Worm (Caenorhabditis elegans) whole organism, L3 larva: ENCODE data around the gene srx-38.

Experiments used
- ama-1 ChIP-seq: fragments of 150-350 bp; optimal IDR thresholded peaks from 2 replicates; lab custom pipeline; 2018
- ceh-28 ChIP-seq: fragments of 150-350 bp; optimal IDR thresholded peaks from 2 replicates; lab custom pipeline; 2014; ENCODE audit warnings: missing biosample characterization, missing genetic modification reagents, missing genetic modification characterization
- ceh-82 ChIP-seq: fragments of 150-350 bp; optimal IDR thresholded peaks from 2 replicates; lab custom pipeline; 2014; ENCODE audit warnings: missing biosample characterization, missing genetic modification characterization
- ceh-9 ChIP-seq: sonication (generic microtip); optimal IDR thresholded peaks from 2 replicates; lab custom pipeline; 2018; ENCODE audit warnings: missing biosample characterization, missing genetic modification characterization
- daf-12 ChIP-seq: fragments of 150-350 bp; optimal IDR thresholded peaks from 2 replicates; lab custom pipeline; 2014; ENCODE audit warnings: missing biosample characterization, missing genetic modification reagents, missing genetic modification characterization
- egl-27 ChIP-seq: sonication (generic microtip); optimal IDR thresholded peaks from 4 replicates; lab custom pipeline; 2017; ENCODE audit warnings: missing biosample characterization, missing genetic modification reagents, missing genetic modification characterization
- egl-5 ChIP-seq: fragments of 150-350 bp; optimal IDR thresholded peaks from 2 replicates; lab custom pipeline; 2017; ENCODE audit warnings: missing biosample characterization, missing genetic modification reagents, missing genetic modification characterization, inconsistent platforms
- elt-2 ChIP-seq: sonication (generic microtip); optimal IDR thresholded peaks from 2 replicates; lab custom pipeline; 2016; ENCODE audit warnings: missing genetic modification reagents, mild to moderate bottlenecking, missing genetic modification characterization, missing compliant biosample characterization
- elt-3 ChIP-seq, 3 experiments: fragments of 150-350 bp in 1 of 3; sonication (generic microtip) in 2 of 3; optimal IDR thresholded peaks; 2 replicates in 2 of 3; 4 replicates in 1 of 3; lab custom pipeline; 2014 to 2017; ENCODE audit warnings: missing biosample characterization in 3 of 3, missing genetic modification characterization in 3 of 3
- eor-1 ChIP-seq, 2 experiments: fragments of 150-350 bp; optimal IDR thresholded peaks; 2 replicates each; lab custom pipeline; 2014 to 2018; ENCODE audit warnings: missing biosample characterization in 2 of 2, missing genetic modification characterization in 2 of 2
- fkh-10 ChIP-seq: sonication (generic microtip); optimal IDR thresholded peaks from 2 replicates; lab custom pipeline; 2017; ENCODE audit warnings: missing biosample characterization, missing genetic modification reagents, missing genetic modification characterization
- fkh-2 ChIP-seq: fragments of 150-350 bp; optimal IDR thresholded peaks from 2 replicates; lab custom pipeline; 2014; ENCODE audit warnings: missing biosample characterization, missing genetic modification reagents, missing genetic modification characterization
- fos-1 ChIP-seq: fragments of 150-350 bp; optimal IDR thresholded peaks from 2 replicates; lab custom pipeline; 2014; ENCODE audit warnings: missing biosample characterization, missing genetic modification characterization
- jun-1 ChIP-seq: fragments of 150-350 bp; optimal IDR thresholded peaks from 2 replicates; lab custom pipeline; 2014; ENCODE audit warnings: missing biosample characterization, missing genetic modification reagents, missing genetic modification characterization
- lin-15B ChIP-seq: fragments of 150-350 bp; optimal IDR thresholded peaks from 2 replicates; lab custom pipeline; 2014; ENCODE audit warnings: missing biosample characterization, missing genetic modification characterization
- lin-39 ChIP-seq: fragments of 150-350 bp; optimal IDR thresholded peaks from 2 replicates; lab custom pipeline; 2018; ENCODE audit warnings: missing biosample characterization, missing genetic modification reagents, missing genetic modification characterization
- mml-1 ChIP-seq: fragments of 150-350 bp; sonication (generic microtip); optimal IDR thresholded peaks from 3 replicates; lab custom pipeline; 2014; ENCODE audit warnings: missing biosample characterization, missing genetic modification characterization
- nfya-1 ChIP-seq: sonication (generic microtip); optimal IDR thresholded peaks from 2 replicates; lab custom pipeline; 2017; ENCODE audit warnings: missing genetic modification characterization, mild to moderate bottlenecking, missing compliant biosample characterization, antibody characterized with exemption, moderate library complexity; ENCODE audit not compliant: insufficient read depth
- nhr-12 ChIP-seq: fragments of 150-350 bp; optimal IDR thresholded peaks from 2 replicates; lab custom pipeline; 2014; ENCODE audit warnings: missing biosample characterization, missing genetic modification characterization
- nhr-23 ChIP-seq: fragments of 150-350 bp; optimal IDR thresholded peaks from 2 replicates; lab custom pipeline; 2014; ENCODE audit warnings: missing biosample characterization, missing genetic modification reagents, missing genetic modification characterization
- nhr-43 ChIP-seq: sonication (generic microtip); optimal IDR thresholded peaks from 2 replicates; lab custom pipeline; 2016; ENCODE audit warnings: mild to moderate bottlenecking, missing genetic modification characterization, missing compliant biosample characterization; ENCODE audit not compliant: poor library complexity, severe bottlenecking
- nhr-67 ChIP-seq: fragments of 150-350 bp; optimal IDR thresholded peaks from 2 replicates; lab custom pipeline; 2014; ENCODE audit warnings: missing biosample characterization, missing genetic modification characterization
- nhr-76 ChIP-seq: fragments of 150-350 bp; sonication (generic microtip); optimal IDR thresholded peaks from 5 replicates; lab custom pipeline; 2014; ENCODE audit warnings: missing biosample characterization, missing genetic modification characterization
- nhr-77 ChIP-seq: fragments of 150-350 bp; optimal IDR thresholded peaks from 2 replicates; lab custom pipeline; 2014; ENCODE audit warnings: missing biosample characterization, missing genetic modification characterization
- pha-4 ChIP-seq: fragments of 150-350 bp; optimal IDR thresholded peaks from 2 replicates; lab custom pipeline; 2014; ENCODE audit warnings: missing biosample characterization, missing genetic modification reagents, missing genetic modification characterization
- pqm-1 ChIP-seq: fragments of 150-350 bp; optimal IDR thresholded peaks from 2 replicates; lab custom pipeline; 2017; ENCODE audit warnings: missing biosample characterization, missing genetic modification characterization, inconsistent platforms
- sea-2 ChIP-seq: fragments of 150-350 bp; sonication (generic microtip); optimal IDR thresholded peaks from 4 replicates; lab custom pipeline; 2014; ENCODE audit warnings: missing biosample characterization, missing genetic modification reagents, missing genetic modification characterization
- snpc-4 ChIP-seq: fragments of 150-350 bp; optimal IDR thresholded peaks from 2 replicates; lab custom pipeline; 2014; ENCODE audit warnings: missing biosample characterization, missing genetic modification characterization
- tbx-2 ChIP-seq: sonication (generic microtip); optimal IDR thresholded peaks from 2 replicates; lab custom pipeline; 2016; ENCODE audit warnings: mild to moderate bottlenecking, missing genetic modification characterization, missing compliant biosample characterization
- unc-39 ChIP-seq: sonication (generic microtip); optimal IDR thresholded peaks from 4 replicates; lab custom pipeline; 2017; ENCODE audit warnings: missing biosample characterization, missing genetic modification characterization
- ztf-11 ChIP-seq: fragments of 150-350 bp; optimal IDR thresholded peaks from 2 replicates; lab custom pipeline; 2014; ENCODE audit warnings: missing biosample characterization, missing genetic modification characterization

The srx-38 gene

DNA sequence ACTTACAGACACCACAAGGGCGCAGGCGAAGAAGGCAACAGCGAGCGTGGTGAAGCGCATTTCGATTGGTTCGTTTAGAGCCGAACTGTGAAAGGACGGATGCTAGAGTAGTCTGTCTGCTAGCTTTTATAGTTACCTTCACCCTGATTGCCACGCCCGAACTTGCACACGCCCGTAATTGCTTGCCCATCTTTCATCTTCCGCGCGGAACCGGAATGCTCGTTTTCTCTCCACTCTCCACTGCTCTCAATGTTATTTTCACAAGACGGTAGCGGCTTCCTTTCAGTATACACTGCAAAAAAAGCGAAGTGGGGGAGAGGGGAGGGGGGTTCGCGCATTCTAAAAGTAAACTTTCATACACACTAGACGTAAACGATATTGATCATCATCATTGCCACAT, 39.1 kb upstream of the srx-38 start, which contains the start of gene abu-8:
abu-8 (minus strand) TSS at position 101 of the 400 bp plus-strand sequence.
- TF ChIP-seq pha-4 (tag; lab: Kevin White, UChicago) (no peak), daf-12 (tag; lab: Kevin White, UChicago) (no peak), unc-39 (tag; lab: Kevin White, UChicago) (no peak), nhr-43 (no peak), sea-2 (GFP tag; lab: Kevin White, UChicago) (no peak), nhr-12 (no peak)

- peak; percentile 92 for TF ChIP-seq elt-2
- TF ChIP-seq nhr-23 (tag; lab: Kevin White, UChicago): no peak
- no peak for TF ChIP-seq nhr-43
- no peak for TF ChIP-seq eor-1 (tag; optimal IDR thresholded peaks at IDR 0.05; lab: Kevin White, UChicago)
- no peak for TF ChIP-seq snpc-4 (tag; lab: Kevin White, UChicago)
- peak; percentile 42 for TF ChIP-seq pha-4 (tag; lab: Kevin White, UChicago)
- TF ChIP-seq pqm-1 (tag; lab: Kevin White, UChicago): peak; percentile 88
- TF ChIP-seq jun-1 (tag; lab: Kevin White, UChicago): peak; percentile 77
- TF ChIP-seq, all 47 proteins: peak for 4
Observed at ce11 chrV:5192501-5192900, 37.1 kb upstream of the srx-38 start, which contains the start of gene C03A7.13. TSS of gene C03A7.13 (minus strand) at chrV:5192543.

DNA sequence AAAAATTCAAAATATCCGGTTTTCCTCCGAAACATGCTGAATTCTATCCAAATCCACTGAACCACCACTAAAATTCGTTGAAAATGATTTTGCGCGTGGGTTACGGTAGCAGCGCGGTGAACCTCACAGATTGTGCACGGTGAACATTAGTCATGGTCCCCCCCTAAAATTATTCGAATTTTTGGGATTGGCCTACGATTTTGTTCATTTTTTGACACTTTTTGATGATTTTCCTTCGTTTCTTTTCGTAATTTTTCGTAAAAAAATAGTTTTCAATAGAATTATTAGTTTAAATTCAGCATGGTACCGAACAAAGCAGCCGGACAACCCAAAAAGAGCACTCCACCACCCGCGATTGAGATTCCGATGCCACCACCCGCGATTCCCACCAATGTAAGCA, 26.2 kb upstream of the srx-38 start, which contains the start of gene C03A7.2:
C03A7.2 (plus strand) TSS at position 301 of the 400 bp plus-strand sequence.
- TF ChIP-seq elt-3 (tag; optimal IDR thresholded peaks at IDR 0.05; lab: Kevin White, UChicago) (no peak), nhr-12 (no peak), nhr-77 (tag; lab: Kevin White, UChicago) (no peak), jun-1 (tag; lab: Kevin White, UChicago) (no peak), nhr-76 (tag; lab: Kevin White, UChicago) (no peak), ama-1 (lab: Kevin White, UChicago) (no peak), egl-5 (tag; lab: Kevin White, UChicago) (no peak), fos-1 (tag; lab: Kevin White, UChicago) (no peak), lin-15B (tag; lab: Kevin White, UChicago) (no peak), lin-39 (no peak), pqm-1 (tag; lab: Kevin White, UChicago) (no peak), daf-12 (tag; lab: Kevin White, UChicago) (no peak)

- TF ChIP-seq pqm-1 (tag; lab: Kevin White, UChicago) (peak; percentile 42), unc-39 (tag; lab: Kevin White, UChicago) (no peak), elt-2 (peak; percentile 47)
- TF ChIP-seq, all 47 proteins: peak for 2
Observed at ce11 chrV:5178051-5178450, 22.6 kb upstream of the srx-38 start.

ce11 chrV:5177209-5177608, 21.8 kb upstream of the srx-38 start, which contains the start of gene ugt-51:
TSS of gene ugt-51 (minus strand) at chrV:5177309.
- TF ChIP-seq pqm-1 (tag; lab: Kevin White, UChicago) (peak; percentile 17), nhr-67 (no peak)

DNA sequence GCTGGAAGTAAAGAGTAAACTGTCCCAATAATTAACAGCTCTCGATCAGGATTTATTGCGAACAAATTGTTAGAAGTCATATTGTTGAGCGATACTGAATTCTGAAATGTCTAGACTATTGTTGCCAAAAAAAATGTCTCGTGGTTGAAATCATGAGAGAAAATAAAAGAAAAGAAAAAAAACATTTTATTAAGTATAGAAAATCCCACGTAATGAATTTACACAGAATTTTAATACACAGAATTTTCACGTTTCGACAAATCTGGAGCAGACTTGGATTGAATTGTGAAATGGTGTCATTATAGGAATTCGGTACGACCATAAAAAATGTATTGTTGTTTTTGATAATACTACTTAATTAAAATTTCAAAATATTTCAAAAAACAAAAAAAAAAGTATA, 17.4 kb upstream of the srx-38 start, which contains the start of gene srt-65:
srt-65 (minus strand) TSS at position 101 of the 400 bp plus-strand sequence.
- TF ChIP-seq egl-27 (no peak), lin-15B (tag; lab: Kevin White, UChicago) (no peak), unc-39 (tag; lab: Kevin White, UChicago) (no peak), lin-39 (no peak), nhr-77 (tag; lab: Kevin White, UChicago) (no peak), tbx-2 (no peak), fkh-2 (tag; lab: Kevin White, UChicago) (no peak), daf-12 (tag; lab: Kevin White, UChicago) (no peak), elt-3 (tag; optimal IDR thresholded peaks at IDR 0.05; lab: Kevin White, UChicago) (no peak), snpc-4 (tag; lab: Kevin White, UChicago) (no peak), ceh-9 (tag; lab: Kevin White, UChicago) (no peak), fkh-10 (no peak), mml-1 (tag; lab: Kevin White, UChicago) (no peak), ceh-28 (tag; lab: Kevin White, UChicago) (no peak), nhr-76 (tag; lab: Kevin White, UChicago) (no peak), nfya-1 (tag; lab: Kevin White, UChicago) (no peak), ceh-82 (tag; lab: Kevin White, UChicago) (no peak), ztf-11 (tag; lab: Kevin White, UChicago) (no peak), nhr-43 (no peak), nhr-23 (tag; lab: Kevin White, UChicago) (no peak)
